Fruit fly (Drosophila melanogaster) whole organism, adult: ENCODE measurements around the gene CG4287.
A peak's percentile ranks its signal among the peaks of the same experiment; 100 is the strongest.

Experiments used
- CG11617 ChIP-seq: fragments of 200-800 bp; sonication (Bioruptor generic); optimal IDR thresholded peaks from 2 replicates; lab custom pipeline; 2017; ENCODE audit warnings: mild to moderate bottlenecking, missing biosample characterization, missing genetic modification reagents, missing genetic modification characterization
- CG12768 ChIP-seq: fragments of 200-800 bp; sonication (Bioruptor generic); optimal IDR thresholded peaks from 2 replicates; lab custom pipeline; 2017; ENCODE audit warnings: missing biosample characterization, missing genetic modification characterization, mild to moderate bottlenecking, moderate library complexity, missing genetic modification reagents
- CG14711 ChIP-seq: fragments of 200-800 bp; sonication (Bioruptor generic); optimal IDR thresholded peaks from 2 replicates; lab custom pipeline; 2018; ENCODE audit warnings: missing biosample characterization, mild to moderate bottlenecking, missing genetic modification characterization, moderate library complexity
- CG1620 ChIP-seq: fragments of 200-800 bp; sonication (Bioruptor generic); optimal IDR thresholded peaks from 2 replicates; lab custom pipeline; 2016; ENCODE audit warnings: missing biosample characterization, missing genetic modification characterization
- CG33017 ChIP-seq: fragments of 200-800 bp; sonication (Bioruptor generic); optimal IDR thresholded peaks from 2 replicates; lab custom pipeline; 2018; ENCODE audit warnings: missing biosample characterization, mild to moderate bottlenecking, missing genetic modification characterization, moderate library complexity
- CG5204 ChIP-seq: fragments of 200-800 bp; sonication (Bioruptor generic); optimal IDR thresholded peaks from 2 replicates; lab custom pipeline; 2016; ENCODE audit warnings: missing biosample characterization, missing genetic modification characterization
- CG7045 ChIP-seq: fragments of 200-800 bp; sonication (Bioruptor generic); optimal IDR thresholded peaks from 2 replicates; lab custom pipeline; 2017; ENCODE audit warnings: missing biosample characterization, mild to moderate bottlenecking, missing genetic modification characterization
- CG7101 ChIP-seq: fragments of 200-800 bp; sonication (Bioruptor generic); optimal IDR thresholded peaks from 2 replicates; lab custom pipeline; 2018; ENCODE audit warnings: missing biosample characterization, mild to moderate bottlenecking, missing genetic modification characterization, moderate library complexity
- Clk ChIP-seq: fragments of 200-800 bp; sonication (Bioruptor generic); optimal IDR thresholded peaks from 2 replicates; lab custom pipeline; 2017; ENCODE audit warnings: missing biosample characterization, missing genetic modification characterization
- Crg-1 ChIP-seq: fragments of 200-800 bp; sonication (Bioruptor generic); optimal IDR thresholded peaks from 2 replicates; lab custom pipeline; 2016; ENCODE audit warnings: missing biosample characterization, missing genetic modification characterization
- Hr96 ChIP-seq: fragments of 200-800 bp; sonication (Bioruptor generic); optimal IDR thresholded peaks from 2 replicates; lab custom pipeline; 2016; ENCODE audit warnings: missing biosample characterization, missing genetic modification characterization
- Mnt ChIP-seq: fragments of 200-800 bp; sonication (Bioruptor generic); optimal IDR thresholded peaks from 2 replicates; lab custom pipeline; 2016; ENCODE audit warnings: missing biosample characterization, mild to moderate bottlenecking, missing genetic modification characterization
- bab1 ChIP-seq: fragments of 200-800 bp; sonication (Bioruptor generic); optimal IDR thresholded peaks from 3 replicates; lab custom pipeline; 2019; ENCODE audit warnings: missing biosample characterization, mild to moderate bottlenecking, missing genetic modification characterization, moderate library complexity
- cic ChIP-seq: fragments of 200-800 bp; sonication (Bioruptor generic); optimal IDR thresholded peaks from 2 replicates; lab custom pipeline; 2017; ENCODE audit warnings: missing biosample characterization, mild to moderate bottlenecking, missing genetic modification characterization, moderate library complexity
- cnc ChIP-seq, 2 experiments: fragments of >200 bp; optimal IDR thresholded peaks; 2 replicates each; lab custom pipeline; 2017
- kay ChIP-seq: fragments of 200-800 bp; sonication (Bioruptor generic); peaks from one replicate; lab custom pipeline; 2016; ENCODE audit warnings: missing biosample characterization, missing genetic modification characterization, borderline replicate concordance
- ovo ChIP-seq: fragments of 200-800 bp; sonication (Bioruptor generic); optimal IDR thresholded peaks from 2 replicates; lab custom pipeline; 2016; ENCODE audit warnings: missing biosample characterization, missing genetic modification characterization
- pad ChIP-seq: fragments of 200-800 bp; sonication (Bioruptor generic); optimal IDR thresholded peaks from 3 replicates; lab custom pipeline; 2017; ENCODE audit warnings: missing biosample characterization, missing genetic modification characterization, mild to moderate bottlenecking, moderate library complexity, missing genetic modification reagents
- tj ChIP-seq: fragments of 200-800 bp; sonication (Bioruptor generic); optimal IDR thresholded peaks from 3 replicates; lab custom pipeline; 2017; ENCODE audit warnings: missing biosample characterization, mild to moderate bottlenecking, missing genetic modification characterization, moderate library complexity
- toe ChIP-seq: fragments of 200-800 bp; sonication (Bioruptor generic); optimal IDR thresholded peaks from 2 replicates; lab custom pipeline; 2016; ENCODE audit warnings: missing biosample characterization, missing genetic modification characterization

The CG4287 gene

DNA sequence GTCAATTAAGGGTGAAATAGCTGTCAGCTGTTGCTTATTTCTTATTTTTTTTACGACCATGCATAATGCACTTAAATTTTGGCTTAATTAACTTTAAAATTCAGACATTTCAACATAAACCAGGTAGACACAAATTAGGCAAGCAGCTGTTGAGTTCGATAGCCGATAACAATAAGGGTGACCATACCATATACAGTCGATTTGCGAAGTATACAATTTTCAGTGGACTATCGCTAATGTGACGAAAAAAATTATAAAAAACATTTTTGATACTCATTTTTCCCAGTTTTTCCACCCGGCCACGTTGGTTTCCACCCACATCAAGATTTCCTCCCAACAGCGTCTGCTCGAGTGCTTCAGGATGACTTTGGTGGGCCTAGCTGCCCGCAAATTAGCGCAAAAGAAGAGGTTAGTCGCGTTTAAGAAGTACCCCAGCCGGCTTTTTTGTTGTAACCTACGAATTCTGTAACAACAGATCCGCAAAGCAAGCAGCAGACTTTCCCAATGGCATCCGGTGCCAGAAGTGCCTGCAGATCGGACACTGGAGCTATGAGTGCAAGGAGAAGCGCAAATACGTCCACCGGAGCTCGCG lies at the start of gene CG4287, which contains the start of gene CG5516:
Gene CG4287 (minus strand): TSS at position 178 of the 592 bp plus-strand sequence.
Gene CG5516 (plus strand): TSS at position 195 of the 592 bp plus-strand sequence.
- TF ChIP-seq CG14711 (tag; lab: Kevin White, UChicago) (peak; percentile 43), bab1 (GFP tag; lab: Kevin White, UChicago) (peak; percentile 59), Hr96 (no peak), CG11617 (GFP tag; lab: Kevin White, UChicago) (peak; percentile 42), CG1620 (GFP tag; lab: Kevin White, UChicago) (no peak), Mnt (peak; percentile 31), toe (GFP tag; lab: Kevin White, UChicago) (no peak), pad (no peak), CG7101 (tag; lab: Kevin White, UChicago) (peak; percentile 12), tj (GFP tag; lab: Kevin White, UChicago) (peak; percentile 78)

DNA sequence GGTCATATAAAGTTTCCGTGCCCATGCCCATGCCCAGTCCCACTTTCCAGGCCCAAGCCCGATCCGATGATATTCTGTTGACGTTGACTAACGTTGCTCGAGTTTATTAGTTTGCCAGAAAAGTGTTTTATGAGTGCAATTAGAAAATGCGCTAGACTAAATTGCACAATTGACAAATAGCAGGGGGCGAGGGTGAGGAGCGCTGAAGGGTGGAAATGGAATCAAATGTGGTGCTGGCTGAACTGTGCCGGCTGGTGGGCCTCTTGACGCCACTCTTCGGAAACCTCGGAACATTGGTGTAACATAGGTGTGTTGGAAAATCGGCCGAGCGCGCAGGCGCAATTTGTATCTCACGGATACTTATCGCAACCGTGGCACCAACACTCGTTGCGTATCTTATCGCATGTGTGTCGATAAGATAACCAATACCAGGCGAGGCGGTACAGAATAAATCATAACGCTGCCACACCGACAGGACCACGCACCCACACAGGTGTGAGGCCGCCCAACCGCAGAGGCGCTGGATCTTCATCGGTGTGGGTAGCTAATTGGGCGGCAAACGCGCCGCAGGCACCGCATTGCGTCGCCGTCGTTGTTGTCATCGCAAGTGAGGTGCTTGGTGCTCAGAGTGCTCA lies 48.1 kb upstream of the CG4287 start:
- peak; percentile 46 for TF ChIP-seq pad
- peak; percentile 69 for TF ChIP-seq CG12768 (GFP tag; lab: Kevin White, UChicago)
- TF ChIP-seq Mnt, result peak; percentile 52
- no peak for TF ChIP-seq toe (GFP tag; lab: Kevin White, UChicago)
- TF ChIP-seq ovo (GFP tag; lab: Kevin White, UChicago), result peak; percentile 57
- TF ChIP-seq CG14711 (tag; lab: Kevin White, UChicago), result peak; percentile 23
- TF ChIP-seq bab1 (GFP tag; lab: Kevin White, UChicago), result no peak
- TF ChIP-seq CG7045 (GFP tag; lab: Kevin White, UChicago), result peak; percentile 71
- TF ChIP-seq Hr96, result peak; percentile 62
- TF ChIP-seq tj (GFP tag; lab: Kevin White, UChicago), result peak; percentile 56
- peak; percentile 91 for TF ChIP-seq kay (GFP tag; lab: Kevin White, UChicago)
- TF ChIP-seq Crg-1 (GFP tag; lab: Kevin White, UChicago), result peak; percentile 6
- TF ChIP-seq CG5204, result no peak
- no peak for TF ChIP-seq CG1620 (GFP tag; lab: Kevin White, UChicago)
- peak; percentile 74 for TF ChIP-seq Clk (GFP tag; lab: Kevin White, UChicago)
- peak; percentile 49 for TF ChIP-seq CG33017 (tag; lab: Kevin White, UChicago)
- peak; percentile 92 for TF ChIP-seq cic (GFP tag; lab: Kevin White, UChicago)
- TF ChIP-seq CG7101 (tag; lab: Kevin White, UChicago), result peak; percentile 45
- TF ChIP-seq cnc (optimal IDR thresholded peaks at IDR 0.05; lab: Kevin White, UChicago), result no peak
- TF ChIP-seq CG11617 (GFP tag; lab: Kevin White, UChicago), result peak; percentile 49

dm6 chr3R:16010009-16010505 lies 46.4 kb upstream of the CG4287 start:
- TF ChIP-seq CG5204 (no peak), Mnt (no peak), Hr96 (no peak), CG7101 (tag; lab: Kevin White, UChicago) (no peak), ovo (GFP tag; lab: Kevin White, UChicago) (no peak), kay (GFP tag; lab: Kevin White, UChicago) (peak; percentile 75), CG1620 (GFP tag; lab: Kevin White, UChicago) (no peak)

- TF ChIP-seq CG14711 (tag; lab: Kevin White, UChicago), result no peak
- TF ChIP-seq toe (GFP tag; lab: Kevin White, UChicago), result no peak
- TF ChIP-seq pad, result no peak
- TF ChIP-seq bab1 (GFP tag; lab: Kevin White, UChicago), result no peak
- no peak for TF ChIP-seq CG7101 (tag; lab: Kevin White, UChicago)
- no peak for TF ChIP-seq Crg-1 (GFP tag; lab: Kevin White, UChicago)
- TF ChIP-seq CG5204, result no peak
- no peak for TF ChIP-seq Mnt
- no peak for TF ChIP-seq cic (GFP tag; lab: Kevin White, UChicago)
Observed at dm6 chr3R:16009030-16009429, 45.4 kb upstream of the CG4287 start, which contains the start of gene GATAe. TSS of gene GATAe (plus strand) at chr3R:16009105.

DNA sequence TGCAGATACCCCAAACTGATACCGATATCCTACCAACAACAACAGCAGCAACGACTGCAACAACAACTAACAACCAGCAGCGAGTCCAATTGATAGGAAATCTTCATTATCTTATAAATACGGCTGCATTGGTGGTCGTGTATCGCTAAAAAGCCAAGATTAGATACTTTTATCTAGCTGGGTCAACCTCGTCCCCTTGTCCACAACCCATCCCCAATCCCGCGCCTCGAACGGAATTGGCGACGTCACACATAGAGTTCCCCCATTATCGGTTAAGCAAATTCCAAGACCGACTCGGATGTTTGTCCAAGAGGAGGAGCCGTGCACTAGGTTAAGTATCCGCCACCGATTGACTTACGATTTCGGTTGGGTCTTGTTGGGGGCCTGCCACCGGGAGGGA lies 44.6 kb upstream of the CG4287 start:
- TF ChIP-seq pad, result no peak
- TF ChIP-seq cnc (optimal IDR thresholded peaks at IDR 0.05; lab: Kevin White, UChicago), result no peak
- TF ChIP-seq Hr96, result peak; percentile 21
- TF ChIP-seq cic (GFP tag; lab: Kevin White, UChicago), result peak; percentile 45

DNA sequence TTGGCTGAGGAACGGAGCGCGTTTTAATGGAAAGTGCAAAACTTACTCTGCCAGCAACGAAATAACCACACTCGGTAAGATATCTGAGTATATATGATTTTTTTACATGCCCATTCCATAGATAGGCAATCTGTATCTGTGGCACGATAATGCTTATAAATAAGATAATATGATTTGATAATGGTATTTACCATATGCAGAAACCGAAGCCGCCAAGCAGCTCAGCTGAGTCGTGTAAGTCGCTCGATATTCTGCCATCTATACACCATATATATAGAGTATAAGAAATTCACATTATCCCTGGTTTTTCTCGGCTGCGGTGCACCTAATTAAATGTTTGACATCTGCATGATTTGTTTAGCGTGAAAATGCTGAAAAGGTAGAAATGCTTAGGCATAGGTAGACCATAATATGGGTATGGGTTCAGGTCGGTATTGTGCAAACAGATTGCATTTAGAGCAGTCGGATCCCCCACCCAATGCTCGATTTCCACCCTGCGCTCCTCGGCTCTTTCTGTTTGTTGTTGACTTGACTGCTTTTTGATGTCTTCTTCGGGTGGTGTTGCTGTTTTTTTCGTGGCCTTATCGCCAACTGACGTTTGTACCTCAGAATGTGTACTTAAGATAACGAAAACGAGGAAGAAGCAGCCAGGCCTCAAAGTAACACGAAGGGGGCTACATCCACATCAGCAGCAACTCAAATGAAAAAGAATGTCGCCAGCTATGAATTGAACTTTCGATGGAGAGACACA lies 43.3 kb upstream of the CG4287 start:
- TF ChIP-seq Hr96 (no peak), bab1 (GFP tag; lab: Kevin White, UChicago) (no peak), CG11617 (GFP tag; lab: Kevin White, UChicago) (no peak), pad (no peak), kay (GFP tag; lab: Kevin White, UChicago) (peak; percentile 68), CG7101 (tag; lab: Kevin White, UChicago) (no peak), CG33017 (tag; lab: Kevin White, UChicago) (no peak), CG14711 (tag; lab: Kevin White, UChicago) (no peak), Mnt (peak; percentile 16), CG7045 (GFP tag; lab: Kevin White, UChicago) (no peak), CG1620 (GFP tag; lab: Kevin White, UChicago) (no peak), CG5204 (no peak)
